Worm (Caenorhabditis elegans): ENCODE results near the gene sup-35.

The sup-35 gene

DNA sequence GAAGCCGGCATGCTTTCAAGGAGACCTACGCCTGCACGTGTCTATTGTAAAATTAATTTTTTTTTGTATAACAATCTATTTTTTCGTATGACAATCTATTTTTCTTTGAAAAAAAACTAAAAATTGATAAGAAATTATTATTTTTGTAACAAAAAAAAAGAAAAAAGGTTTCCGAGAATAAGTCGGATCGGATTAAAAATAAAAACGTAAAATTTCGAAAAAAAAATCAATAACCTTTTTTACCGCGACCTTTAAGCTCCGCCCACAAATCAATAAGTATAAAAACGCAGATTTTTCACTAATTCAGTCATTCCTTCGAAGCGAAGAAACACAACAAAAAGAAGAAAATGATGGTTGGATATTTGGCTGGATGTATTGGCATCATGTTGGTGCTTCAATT lies 39.6 kb downstream of the sup-35 start, which contains the start of gene W09D6.4:
TSS of gene W09D6.4 (plus strand) at position 301 of the 400 bp plus-strand sequence.
- no peak for TF ChIP-seq aly-1 (tag; optimal IDR thresholded peaks at IDR 0.05)
- TF ChIP-seq hnd-1 (tag; optimal IDR thresholded peaks at IDR 0.05): no peak
- no peak for TF ChIP-seq tbx-11 (GFP tag; IDR thresholded peaks at IDR 0.05)
- no peak for TF ChIP-seq ama-1 (optimal IDR thresholded peaks at IDR 0.05)
- TF ChIP-seq tra-4 (tag; optimal IDR thresholded peaks at IDR 0.05): no peak
- TF ChIP-seq hmg-4 (GFP tag; optimal IDR thresholded peaks at IDR 0.05): no peak
- TF ChIP-seq ceh-36 (tag; optimal IDR thresholded peaks at IDR 0.05): no peak
- no peak for TF ChIP-seq F13C5.2 (tag; optimal IDR thresholded peaks at IDR 0.05)
- no peak for TF ChIP-seq B0310.2 (tag; optimal IDR thresholded peaks at IDR 0.05)
- no peak for TF ChIP-seq scrt-1 (GFP tag; IDR thresholded peaks at IDR 0.05)
- TF ChIP-seq flt-1 (GFP tag; IDR thresholded peaks at IDR 0.05): no peak
- TF ChIP-seq ets-7 (tag; optimal IDR thresholded peaks at IDR 0.05): no peak
- TF ChIP-seq hmbx-1 (tag; optimal IDR thresholded peaks at IDR 0.05): no peak
- no peak for TF ChIP-seq sea-1 (GFP tag; conservative IDR thresholded peaks at IDR 0.05)
- TF ChIP-seq pes-1 (GFP tag; IDR thresholded peaks at IDR 0.05): no peak
- TF ChIP-seq tbx-37 (GFP tag; conservative IDR thresholded peaks at IDR 0.05): no peak
- no peak for TF ChIP-seq ceh-13 (GFP tag; optimal IDR thresholded peaks at IDR 0.05)

DNA sequence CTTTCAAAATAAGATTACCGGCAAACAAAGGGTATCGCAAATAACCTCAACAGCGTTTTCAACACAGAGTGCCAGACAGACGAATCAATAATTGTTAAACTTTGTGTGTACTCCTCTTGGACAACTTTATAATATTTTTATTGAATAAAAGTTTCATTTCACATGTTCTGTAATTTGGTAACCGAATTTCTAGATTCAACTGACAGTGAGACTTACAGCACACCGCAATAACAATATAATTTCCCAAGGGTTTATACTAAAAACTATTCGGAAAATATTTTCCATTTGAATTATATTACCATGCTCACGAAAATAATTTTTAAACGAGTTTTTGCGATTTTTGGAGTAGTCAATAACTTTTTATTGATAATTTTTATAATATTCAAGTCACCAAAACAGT lies 41.6 kb downstream of the sup-35 start, which contains the start of gene str-246:
TSS of gene str-246 (plus strand) at position 301 of the 400 bp plus-strand sequence.
- TF ChIP-seq tbx-11 (GFP tag; IDR thresholded peaks at IDR 0.05) (no peak), scrt-1 (GFP tag; IDR thresholded peaks at IDR 0.05) (no peak), ceh-36 (tag; optimal IDR thresholded peaks at IDR 0.05) (no peak), F13C5.2 (tag; optimal IDR thresholded peaks at IDR 0.05) (no peak), pes-1 (GFP tag; IDR thresholded peaks at IDR 0.05) (no peak), hmg-4 (GFP tag; optimal IDR thresholded peaks at IDR 0.05) (no peak), sea-1 (GFP tag; conservative IDR thresholded peaks at IDR 0.05) (no peak), ets-7 (tag; optimal IDR thresholded peaks at IDR 0.05) (no peak), hnd-1 (tag; optimal IDR thresholded peaks at IDR 0.05) (no peak), ceh-13 (GFP tag; optimal IDR thresholded peaks at IDR 0.05) (no peak), ama-1 (optimal IDR thresholded peaks at IDR 0.05) (no peak), tbx-37 (GFP tag; conservative IDR thresholded peaks at IDR 0.05) (no peak), B0310.2 (tag; optimal IDR thresholded peaks at IDR 0.05) (no peak), flt-1 (GFP tag; IDR thresholded peaks at IDR 0.05) (no peak)

DNA sequence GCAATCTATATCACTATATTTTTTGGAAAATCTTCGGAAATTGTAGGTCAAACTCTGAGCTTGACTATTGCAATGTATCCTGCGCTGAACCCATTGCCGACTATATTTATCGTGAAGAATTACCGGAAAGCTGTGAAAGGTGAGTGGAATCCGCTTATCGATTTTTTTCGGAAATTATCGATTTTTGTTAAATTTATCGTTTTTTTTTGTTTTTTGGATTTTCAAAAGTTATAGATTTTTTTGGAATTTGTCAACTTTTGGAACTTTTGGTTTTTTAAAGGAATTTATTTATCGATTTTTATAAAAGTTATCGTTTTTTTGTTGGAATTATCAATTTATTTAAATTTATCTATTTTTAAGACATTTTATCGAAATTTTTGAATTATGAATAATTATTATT lies 42.3 kb downstream of the sup-35 start:
- TF ChIP-seq hmg-4 (GFP tag; optimal IDR thresholded peaks at IDR 0.05) (no peak), ceh-13 (GFP tag; optimal IDR thresholded peaks at IDR 0.05) (no peak), aly-1 (tag; optimal IDR thresholded peaks at IDR 0.05) (no peak), hmbx-1 (tag; optimal IDR thresholded peaks at IDR 0.05) (no peak), B0310.2 (tag; optimal IDR thresholded peaks at IDR 0.05) (no peak), tbx-37 (GFP tag; conservative IDR thresholded peaks at IDR 0.05) (no peak), flt-1 (GFP tag; IDR thresholded peaks at IDR 0.05) (no peak), tbx-11 (GFP tag; IDR thresholded peaks at IDR 0.05) (no peak), sea-1 (GFP tag; conservative IDR thresholded peaks at IDR 0.05) (no peak), ets-7 (tag; optimal IDR thresholded peaks at IDR 0.05) (no peak), F13C5.2 (tag; optimal IDR thresholded peaks at IDR 0.05) (no peak), ama-1 (optimal IDR thresholded peaks at IDR 0.05) (no peak), pes-1 (GFP tag; IDR thresholded peaks at IDR 0.05) (no peak), tra-4 (tag; optimal IDR thresholded peaks at IDR 0.05) (no peak), ceh-36 (tag; optimal IDR thresholded peaks at IDR 0.05) (no peak), scrt-1 (GFP tag; IDR thresholded peaks at IDR 0.05) (no peak)

DNA sequence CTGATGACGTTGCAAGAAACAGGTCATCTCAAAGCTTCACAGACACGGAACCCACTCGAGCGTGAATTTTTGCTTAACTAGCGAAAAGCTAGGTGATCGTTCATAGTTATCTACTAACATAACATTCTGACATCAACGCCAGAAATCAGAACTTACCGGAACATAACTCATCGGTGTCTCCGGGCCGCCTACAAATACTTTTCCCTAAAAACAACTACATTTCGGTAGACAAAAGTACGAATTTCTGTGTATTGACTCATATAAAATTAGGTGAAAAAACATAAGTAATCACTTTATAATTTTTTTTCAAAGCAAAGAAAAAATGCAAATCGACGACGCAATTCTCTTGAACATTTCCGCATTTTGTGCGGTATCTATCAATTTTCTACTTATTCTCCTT lies 44.8 kb downstream of the sup-35 start, which contains the start of gene str-261:
TSS of gene str-261 (plus strand) at position 301 of the 400 bp plus-strand sequence.
- no peak for TF ChIP-seq hnd-1 (tag; optimal IDR thresholded peaks at IDR 0.05)
- TF ChIP-seq pes-1 (GFP tag; IDR thresholded peaks at IDR 0.05): no peak
- TF ChIP-seq ama-1 (optimal IDR thresholded peaks at IDR 0.05): no peak
- no peak for TF ChIP-seq tbx-11 (GFP tag; IDR thresholded peaks at IDR 0.05)
- TF ChIP-seq B0310.2 (tag; optimal IDR thresholded peaks at IDR 0.05): no peak
- TF ChIP-seq ceh-36 (tag; optimal IDR thresholded peaks at IDR 0.05): no peak
- no peak for TF ChIP-seq sea-1 (GFP tag; conservative IDR thresholded peaks at IDR 0.05)

DNA sequence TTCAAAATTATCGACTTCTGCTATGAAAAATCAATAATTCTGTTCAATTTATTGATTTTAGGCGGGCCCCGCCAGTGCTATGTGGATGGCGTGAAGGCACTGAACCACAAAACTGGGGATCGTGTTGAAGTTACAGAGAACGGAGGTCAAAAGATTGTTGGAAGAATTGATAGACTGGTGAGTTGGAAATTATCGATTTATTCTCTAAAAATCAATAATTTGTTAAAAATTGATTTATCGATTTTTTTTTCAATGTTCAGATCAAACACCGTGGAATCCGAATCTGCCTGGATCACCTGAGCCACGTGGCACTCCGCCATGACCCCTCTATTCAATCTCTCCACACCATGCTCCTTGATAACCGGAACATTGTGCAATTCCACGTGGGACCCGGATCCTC lies 48.8 kb downstream of the sup-35 start:
- TF ChIP-seq ets-7 (tag; optimal IDR thresholded peaks at IDR 0.05) (no peak), tbx-11 (GFP tag; IDR thresholded peaks at IDR 0.05) (no peak), hmbx-1 (tag; optimal IDR thresholded peaks at IDR 0.05) (no peak), B0310.2 (tag; optimal IDR thresholded peaks at IDR 0.05) (no peak), aly-1 (tag; optimal IDR thresholded peaks at IDR 0.05) (no peak), hmg-4 (GFP tag; optimal IDR thresholded peaks at IDR 0.05) (no peak), ceh-36 (tag; optimal IDR thresholded peaks at IDR 0.05) (no peak), tra-4 (tag; optimal IDR thresholded peaks at IDR 0.05) (no peak), tbx-37 (GFP tag; conservative IDR thresholded peaks at IDR 0.05) (no peak), scrt-1 (GFP tag; IDR thresholded peaks at IDR 0.05) (no peak), sea-1 (GFP tag; conservative IDR thresholded peaks at IDR 0.05) (no peak), pes-1 (GFP tag; IDR thresholded peaks at IDR 0.05) (no peak), ceh-13 (GFP tag; optimal IDR thresholded peaks at IDR 0.05) (no peak), F13C5.2 (tag; optimal IDR thresholded peaks at IDR 0.05) (no peak), flt-1 (GFP tag; IDR thresholded peaks at IDR 0.05) (no peak), ama-1 (optimal IDR thresholded peaks at IDR 0.05) (no peak), hnd-1 (tag; optimal IDR thresholded peaks at IDR 0.05) (no peak)

DNA sequence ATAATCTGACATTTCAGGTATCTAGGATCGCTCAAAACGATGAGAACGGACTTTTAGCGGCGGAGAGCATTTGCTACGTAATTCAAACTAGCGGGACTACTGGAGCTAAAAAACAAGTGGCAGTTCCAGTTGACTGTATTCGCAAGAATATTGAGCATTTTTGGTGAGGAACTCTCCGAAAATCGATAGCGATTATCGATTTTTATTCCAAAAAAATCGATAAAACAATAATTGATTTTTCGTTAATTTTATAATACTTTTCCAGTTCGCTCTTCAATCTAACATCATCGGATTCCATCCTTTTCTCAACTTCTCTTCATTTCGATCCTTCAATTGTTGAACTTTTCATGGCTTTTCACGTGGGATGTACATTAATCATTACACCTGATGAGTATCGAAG lies 49.8 kb downstream of the sup-35 start:
- TF ChIP-seq pes-1 (GFP tag; IDR thresholded peaks at IDR 0.05): no peak
- no peak for TF ChIP-seq hmg-4 (GFP tag; optimal IDR thresholded peaks at IDR 0.05)
- no peak for TF ChIP-seq scrt-1 (GFP tag; IDR thresholded peaks at IDR 0.05)

DNA sequence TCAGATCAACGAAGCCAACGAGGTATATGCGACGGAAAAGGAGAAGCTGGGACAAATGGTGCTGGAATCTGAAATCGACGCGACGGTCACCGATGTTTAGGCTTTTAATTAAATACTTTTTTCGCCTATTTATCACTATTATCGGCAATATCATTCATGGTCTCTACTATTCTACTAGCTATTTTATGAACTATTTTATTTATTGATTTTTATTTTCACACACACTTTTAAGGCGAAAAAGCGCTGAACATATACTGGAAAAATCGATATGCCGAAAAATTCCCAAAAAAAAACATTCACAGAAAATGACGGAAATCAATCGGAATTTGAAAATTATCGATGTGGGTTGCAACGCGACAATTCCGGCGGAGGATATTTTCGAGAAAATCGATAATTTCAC lies 50.5 kb downstream of the sup-35 start, which contains the start of gene W09D6.1:
TSS of gene W09D6.1 (plus strand) at position 301 of the 400 bp plus-strand sequence.
- TF ChIP-seq ets-7 (tag; optimal IDR thresholded peaks at IDR 0.05): no peak
- TF ChIP-seq tbx-11 (GFP tag; IDR thresholded peaks at IDR 0.05): no peak
- TF ChIP-seq scrt-1 (GFP tag; IDR thresholded peaks at IDR 0.05): no peak
- no peak for TF ChIP-seq hmg-4 (GFP tag; optimal IDR thresholded peaks at IDR 0.05)
- no peak for TF ChIP-seq ceh-13 (GFP tag; optimal IDR thresholded peaks at IDR 0.05)
- TF ChIP-seq hnd-1 (tag; optimal IDR thresholded peaks at IDR 0.05): no peak
